Fruit fly (Drosophila melanogaster) whole organism, wandering third instar larva: ENCODE results near the gene corto.

Source experiments
- Abd-B ChIP-seq: fragments of >200 bp; optimal IDR thresholded peaks from 2 replicates; lab custom pipeline; 2017; ENCODE audit warnings: missing biosample characterization, missing genetic modification characterization
- Hnf4 ChIP-seq: fragments of 200-800 bp; sonication (Bioruptor generic); optimal IDR thresholded peaks from 2 replicates; lab custom pipeline; 2016; ENCODE audit warnings: missing biosample characterization, mild to moderate bottlenecking, missing genetic modification characterization
- Myc ChIP-seq: fragments of >200 bp; optimal IDR thresholded peaks from 2 replicates; lab custom pipeline; 2017
- OdsH ChIP-seq: fragments of 200-800 bp; sonication (Bioruptor generic); optimal IDR thresholded peaks from 2 replicates; lab custom pipeline; 2016; ENCODE audit warnings: missing biosample characterization, mild to moderate bottlenecking, missing genetic modification characterization
- dl ChIP-seq, 2 experiments: fragments of 175-275, 200-275 bp in 1 of 2; fragments of 200-275 bp in 1 of 2; sonication (Bioruptor generic); optimal IDR thresholded peaks; lab custom pipeline; 2018; ENCODE audit warnings: mild to moderate bottlenecking in 2 of 2, missing biosample characterization in 2 of 2, missing genetic modification characterization in 2 of 2, moderate library complexity in 2 of 2; ENCODE audit not compliant: partially characterized antibody in 2 of 2, insufficient read depth in 1 of 2
- foxo ChIP-seq, 2 experiments: fragments of 200-800 bp; sonication (Bioruptor generic); optimal IDR thresholded peaks; 2 replicates in 1 of 2; 3 replicates in 1 of 2; lab custom pipeline; 2016 to 2017; ENCODE audit warnings: missing biosample characterization in 2 of 2, missing genetic modification characterization in 2 of 2
- psq ChIP-seq: fragments of 200-800 bp; sonication (Bioruptor generic); optimal IDR thresholded peaks from 3 replicates; lab custom pipeline; 2017; ENCODE audit warnings: missing biosample characterization, mild to moderate bottlenecking, missing genetic modification characterization, moderate library complexity
- rgr ChIP-seq: fragments of 200-800 bp; sonication (Bioruptor generic); optimal IDR thresholded peaks from 3 replicates; lab custom pipeline; 2016; ENCODE audit warnings: missing biosample characterization, mild to moderate bottlenecking, missing genetic modification characterization
- sage ChIP-seq: fragments of 200-800 bp; sonication (Bioruptor generic); optimal IDR thresholded peaks from 2 replicates; lab custom pipeline; 2016; ENCODE audit warnings: missing biosample characterization, mild to moderate bottlenecking, missing genetic modification characterization
- usp ChIP-seq: fragments of >200 bp; optimal IDR thresholded peaks from 2 replicates; lab custom pipeline; 2017; ENCODE audit warnings: missing biosample characterization, missing genetic modification characterization

dm6 chr3R:5043966-5044365, 42.9 kb downstream of the corto start:
- TF ChIP-seq rgr (GFP tag; lab: Kevin White, UChicago) (no peak), usp (GFP tag; lab: Kevin White, UChicago) (no peak), sage (GFP tag; lab: Kevin White, UChicago) (no peak), OdsH (GFP tag; lab: Kevin White, UChicago) (no peak), Hnf4 (no peak), psq (GFP tag; lab: Kevin White, UChicago) (no peak), dl (GFP tag; optimal IDR thresholded peaks at IDR 0.05; lab: Kevin White, UChicago; ENCODE audit: insufficient read depth in 1 of 2, partially characterized antibody in 2 of 2) (no peak), Myc (lab: Kevin White, UChicago) (no peak), foxo (GFP tag; optimal IDR thresholded peaks at IDR 0.05; lab: Kevin White, UChicago) (no peak), Abd-B (GFP tag; lab: Kevin White, UChicago) (no peak)
